Fruit fly (Drosophila melanogaster): Measurements from ENCODE around the gene CG3527.

dm6 chrX:4551717-4552116, at the start of gene CG3527, which contains the start of gene CG11436:
- TF ChIP-seq kay (GFP tag; ENCODE audit: borderline replicate concordance) (no peak), CG33017 (tag; optimal IDR thresholded peaks at IDR 0.05) (no peak), Crg-1 (GFP tag; optimal IDR thresholded peaks at IDR 0.05) (no peak), ovo (GFP tag; optimal IDR thresholded peaks at IDR 0.05) (no peak)
